Fruit fly (Drosophila melanogaster) whole organism, embryonic: ENCODE results near the gene ppk15.
A peak's percentile ranks its signal among the peaks of the same experiment; 100 is the strongest.

Source experiments
- Abd-B ChIP-seq: fragments of 200-800 bp; sonication (Bioruptor generic); optimal IDR thresholded peaks from 2 replicates; lab custom pipeline; 2018; ENCODE audit warnings: missing biosample characterization, mild to moderate bottlenecking, missing genetic modification characterization, moderate library complexity
- BtbVII ChIP-seq: fragments of 200-800 bp; sonication (Bioruptor generic); optimal IDR thresholded peaks from 3 replicates; lab custom pipeline; 2017; ENCODE audit warnings: missing biosample characterization, mild to moderate bottlenecking, missing genetic modification characterization
- CG10274 ChIP-seq: fragments of 200-800 bp; sonication (Bioruptor generic); optimal IDR thresholded peaks from 3 replicates; lab custom pipeline; 2017; ENCODE audit warnings: missing biosample characterization, mild to moderate bottlenecking, missing genetic modification characterization
- CG11504 ChIP-seq: fragments of 200-800 bp; sonication (Bioruptor generic); optimal IDR thresholded peaks from 3 replicates; lab custom pipeline; 2019; ENCODE audit warnings: missing biosample characterization, mild to moderate bottlenecking, missing genetic modification characterization, moderate library complexity
- CG11560 ChIP-seq: fragments of 200-800 bp; sonication (Bioruptor generic); IDR thresholded peaks from 3 replicates; pipeline ENCODE4 v1.3.6; 2022; ENCODE audit warnings: missing biosample characterization, missing genetic modification characterization
- CG12659 ChIP-seq: fragments of 200-800 bp; sonication (Bioruptor generic); optimal IDR thresholded peaks from 3 replicates; lab custom pipeline; 2017; ENCODE audit warnings: mild to moderate bottlenecking, missing biosample characterization, missing genetic modification reagents, missing genetic modification characterization
- CG12769 ChIP-seq: fragments of 200-800 bp; sonication (Bioruptor generic); optimal IDR thresholded peaks from 2 replicates; lab custom pipeline; 2019; ENCODE audit warnings: missing biosample characterization, mild to moderate bottlenecking, missing genetic modification characterization, moderate library complexity
- CG15514 ChIP-seq: fragments of 200-800 bp; sonication (Bioruptor generic); optimal IDR thresholded peaks from 3 replicates; lab custom pipeline; 2017; ENCODE audit warnings: missing biosample characterization, missing genetic modification characterization, mild to moderate bottlenecking, moderate library complexity, missing genetic modification reagents
- CG1602 ChIP-seq: fragments of 200-800 bp; sonication (Bioruptor generic); optimal IDR thresholded peaks from 3 replicates; lab custom pipeline; 2016; ENCODE audit warnings: missing biosample characterization, missing genetic modification characterization
- CG16779 ChIP-seq: fragments of 200-800 bp; sonication (Bioruptor generic); IDR thresholded peaks from 2 replicates; pipeline ENCODE4 v1.3.6; 2022; ENCODE audit warnings: missing biosample characterization, missing genetic modification characterization
- CG18011 ChIP-seq: fragments of 200-800 bp; sonication (Bioruptor generic); optimal IDR thresholded peaks from 2 replicates; lab custom pipeline; 2017; ENCODE audit warnings: missing biosample characterization, missing genetic modification characterization, mild to moderate bottlenecking, moderate library complexity, missing genotype
- CG31441 ChIP-seq: fragments of 200-800 bp; sonication (Bioruptor generic); IDR thresholded peaks from 2 replicates; pipeline ENCODE4 v1.3.6; 2022; ENCODE audit warnings: missing biosample characterization, missing genetic modification characterization
- CG32532 ChIP-seq: fragments of 200-800 bp; sonication (Bioruptor generic); IDR thresholded peaks from 2 replicates; pipeline ENCODE4 v1.3.6; 2022; ENCODE audit warnings: missing biosample characterization, missing genetic modification characterization
- CG32772 ChIP-seq: fragments of 200-800 bp; sonication (Bioruptor generic); IDR thresholded peaks from 2 replicates; pipeline ENCODE4 v1.3.6; 2022; ENCODE audit warnings: missing biosample characterization, missing genetic modification characterization
- CG6791 ChIP-seq: fragments of 200-800 bp; sonication (Bioruptor generic); IDR thresholded peaks from 3 replicates; pipeline ENCODE4 v1.3.6; 2022; ENCODE audit warnings: missing biosample characterization, missing genetic modification characterization; ENCODE audit not compliant: partially characterized antibody
- CG7786 ChIP-seq: fragments of 200-800 bp; sonication (Bioruptor generic); optimal IDR thresholded peaks from 2 replicates; lab custom pipeline; 2016; ENCODE audit warnings: missing biosample characterization, missing genetic modification characterization
- CG8359 ChIP-seq: fragments of 200-800 bp; sonication (Bioruptor generic); optimal IDR thresholded peaks from 2 replicates; lab custom pipeline; 2017; ENCODE audit warnings: missing biosample characterization, mild to moderate bottlenecking, missing genetic modification characterization, borderline replicate concordance
- CG9215 ChIP-seq: fragments of 200-800 bp; sonication (Bioruptor generic); IDR thresholded peaks from 2 replicates; pipeline ENCODE4 v1.3.6; 2022; ENCODE audit warnings: missing biosample characterization, missing genetic modification characterization
- Dek ChIP-seq: fragments of 200-800 bp; sonication (Bioruptor generic); optimal IDR thresholded peaks from 3 replicates; lab custom pipeline; 2019; ENCODE audit warnings: missing biosample characterization, mild to moderate bottlenecking, missing genetic modification characterization, moderate library complexity
- Dip3 ChIP-seq: fragments of 200-800 bp; sonication (Bioruptor generic); optimal IDR thresholded peaks from 3 replicates; lab custom pipeline; 2016; ENCODE audit warnings: missing biosample characterization, missing genetic modification characterization
- Doc2 ChIP-seq: fragments of 200-800 bp; sonication (Bioruptor generic); IDR thresholded peaks from 2 replicates; pipeline ENCODE4 v1.3.6; 2022; ENCODE audit warnings: missing biosample characterization, missing genetic modification characterization
- ERR ChIP-seq: fragments of 200-800 bp; sonication (Bioruptor generic); optimal IDR thresholded peaks from 2 replicates; lab custom pipeline; 2016; ENCODE audit warnings: missing biosample characterization, missing genetic modification characterization
- Eip74EF ChIP-seq, 2 experiments: fragments of 200-800 bp in 1 of 2; fragments of >200 bp in 1 of 2; sonication (Bioruptor generic) in 1 of 2; optimal IDR thresholded peaks; 2 replicates each; lab custom pipeline; 2017 to 2019; ENCODE audit warnings: missing biosample characterization in 2 of 2, missing genetic modification characterization in 2 of 2, mild to moderate bottlenecking in 1 of 2, moderate library complexity in 1 of 2
- Fer2 ChIP-seq: fragments of 200-800 bp; sonication (Bioruptor generic); optimal IDR thresholded peaks from 2 replicates; lab custom pipeline; 2018; ENCODE audit warnings: missing biosample characterization, mild to moderate bottlenecking, missing genetic modification characterization, moderate library complexity
- HmgZ ChIP-seq: fragments of 200-800 bp; sonication (Bioruptor generic); optimal IDR thresholded peaks from 2 replicates; lab custom pipeline; 2018; ENCODE audit warnings: missing biosample characterization, mild to moderate bottlenecking, missing genetic modification characterization
- Hr3 ChIP-seq: fragments of 200-800 bp; sonication (Bioruptor generic); optimal IDR thresholded peaks from 3 replicates; lab custom pipeline; 2016; ENCODE audit warnings: missing biosample characterization, missing genetic modification characterization
- Opbp ChIP-seq: fragments of 200-800 bp; sonication (Bioruptor generic); IDR thresholded peaks from 3 replicates; pipeline ENCODE4 v1.3.6; 2022; ENCODE audit warnings: missing biosample characterization, missing genetic modification characterization; ENCODE audit not compliant: partially characterized antibody
- ara ChIP-seq: fragments of 200-800 bp; sonication (Bioruptor generic); IDR thresholded peaks from 2 replicates; pipeline ENCODE4 v1.3.6; 2022; ENCODE audit warnings: missing biosample characterization, missing genetic modification characterization
- ase ChIP-seq: fragments of 200-800 bp; sonication (Bioruptor generic); IDR thresholded peaks from 3 replicates; pipeline ENCODE4 v1.3.6; 2022; ENCODE audit warnings: missing biosample characterization, missing genetic modification characterization
- caup ChIP-seq: fragments of 200-800 bp; sonication (Bioruptor generic); optimal IDR thresholded peaks from 3 replicates; lab custom pipeline; 2017; ENCODE audit warnings: missing biosample characterization, mild to moderate bottlenecking, missing genetic modification characterization, moderate library complexity; ENCODE audit not compliant: severe bottlenecking
- ci ChIP-seq: fragments of 200-800 bp; sonication (Bioruptor generic); IDR thresholded peaks from 3 replicates; pipeline ENCODE4 v1.3.6; 2022; ENCODE audit warnings: missing biosample characterization, missing genetic modification characterization
- crc ChIP-seq: fragments of 200-800 bp; sonication (Bioruptor generic); optimal IDR thresholded peaks from 2 replicates; lab custom pipeline; 2016; ENCODE audit warnings: missing biosample characterization, missing genetic modification characterization
- dmrt11E ChIP-seq: fragments of 200-800 bp; sonication (Bioruptor generic); optimal IDR thresholded peaks from 3 replicates; lab custom pipeline; 2018; ENCODE audit warnings: missing biosample characterization, mild to moderate bottlenecking, missing genetic modification characterization, moderate library complexity
- ewg ChIP-seq: fragments of 200-800 bp; sonication (Bioruptor generic); optimal IDR thresholded peaks from 3 replicates; lab custom pipeline; 2017; ENCODE audit warnings: mild to moderate bottlenecking, missing biosample characterization, missing genetic modification reagents, missing genetic modification characterization
- fru ChIP-seq: fragments of >200 bp; optimal IDR thresholded peaks from 2 replicates; lab custom pipeline; 2017
- gce ChIP-seq: fragments of 200-800 bp; sonication (Bioruptor generic); IDR thresholded peaks from 3 replicates; pipeline ENCODE4 v1.3.6; 2022; ENCODE audit warnings: missing biosample characterization, missing genetic modification characterization
- ham ChIP-seq: fragments of 200-800 bp; sonication (Bioruptor generic); IDR thresholded peaks from 2 replicates; pipeline ENCODE4 v1.3.6; 2022; ENCODE audit warnings: missing biosample characterization, missing genetic modification characterization
- inv ChIP-seq: fragments of 200-800 bp; sonication (Bioruptor generic); IDR thresholded peaks from 2 replicates; pipeline ENCODE4 v1.3.6; 2022; ENCODE audit warnings: missing biosample characterization, missing genetic modification characterization; ENCODE audit not compliant: partially characterized antibody
- knrl ChIP-seq: fragments of 200-800 bp; sonication (Bioruptor generic); IDR thresholded peaks from 3 replicates; pipeline ENCODE4 v1.3.6; 2022; ENCODE audit warnings: missing biosample characterization, missing genetic modification characterization; ENCODE audit not compliant: partially characterized antibody
- oc ChIP-seq: fragments of 200-800 bp; sonication (Bioruptor generic); optimal IDR thresholded peaks from 2 replicates; lab custom pipeline; 2018; ENCODE audit warnings: missing biosample characterization, mild to moderate bottlenecking, missing genetic modification characterization, moderate library complexity
- sens ChIP-seq: fragments of 200-800 bp; sonication (Bioruptor generic); peaks from one replicate; lab custom pipeline; 2016; ENCODE audit warnings: missing biosample characterization, missing genetic modification characterization
- slp2 ChIP-seq: fragments of 200-800 bp; sonication (Bioruptor generic); optimal IDR thresholded peaks from 2 replicates; lab custom pipeline; 2016; ENCODE audit warnings: missing biosample characterization, missing genetic modification characterization
- so ChIP-seq: fragments of 200-800 bp; sonication (Bioruptor generic); IDR thresholded peaks from 3 replicates; pipeline ENCODE4 v1.3.6; 2022; ENCODE audit warnings: missing biosample characterization, missing genetic modification characterization
- sqz ChIP-seq: fragments of 200-800 bp; sonication (Bioruptor generic); optimal IDR thresholded peaks from 3 replicates; lab custom pipeline; 2018; ENCODE audit warnings: missing biosample characterization, mild to moderate bottlenecking, missing genetic modification characterization
- tio ChIP-seq: fragments of 200-800 bp; sonication (Bioruptor generic); optimal IDR thresholded peaks from 2 replicates; lab custom pipeline; 2017; ENCODE audit warnings: missing biosample characterization, missing genetic modification characterization, inconsistent platforms
- ttk ChIP-seq: fragments of 200-800 bp; sonication (Bioruptor generic); IDR thresholded peaks from 2 replicates; pipeline ENCODE4 v2.1.2; 2022; ENCODE audit warnings: missing biosample characterization, missing genetic modification characterization
- twi ChIP-seq: fragments of 200-800 bp; optimal IDR thresholded peaks from 2 replicates; lab custom pipeline; 2019; ENCODE audit warnings: missing biosample characterization, mild to moderate bottlenecking, missing genetic modification characterization, moderate library complexity
- vvl ChIP-seq: fragments of 200-800 bp; sonication (Bioruptor generic); IDR thresholded peaks from 2 replicates; pipeline ENCODE4 v1.3.6; 2022; ENCODE audit warnings: missing biosample characterization, missing genetic modification characterization
- wor ChIP-seq: fragments of 200-800 bp; sonication (Bioruptor generic); IDR thresholded peaks from 2 replicates; pipeline ENCODE4 v1.3.6; 2022; ENCODE audit warnings: missing biosample characterization, missing genetic modification characterization

The ppk15 gene

DNA sequence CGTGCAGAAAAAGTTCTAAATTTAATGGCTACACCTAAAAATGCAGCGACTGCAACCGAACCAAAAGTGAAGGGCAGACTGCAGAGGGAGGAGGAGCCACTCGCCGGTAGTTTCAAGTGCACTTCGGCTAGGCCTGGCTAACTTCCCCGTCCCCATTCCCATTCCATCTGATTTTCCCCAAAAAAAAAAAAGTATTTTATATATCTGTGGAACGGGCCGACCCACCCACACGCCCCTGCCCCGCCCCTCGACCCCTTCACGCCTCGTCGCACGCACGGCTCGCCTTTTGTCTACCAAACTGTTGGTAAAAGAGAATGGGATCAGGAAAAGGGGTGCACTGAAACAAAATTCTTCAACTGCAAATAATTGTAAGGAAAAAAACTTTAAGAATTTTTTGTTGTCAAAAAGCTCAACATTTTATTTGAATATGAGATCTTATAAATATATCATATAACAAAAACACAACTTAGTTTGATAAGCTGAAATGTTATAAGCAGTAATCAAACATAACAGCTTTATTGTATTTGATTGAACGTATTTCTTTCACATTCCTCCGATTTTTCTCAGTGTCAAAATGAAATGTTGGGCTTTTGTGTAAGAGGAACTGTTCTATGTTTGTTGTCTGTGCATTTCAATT lies 40.5 kb upstream of the ppk15 start (continued):
- TF ChIP-seq inv (GFP tag; lab: Robert Waterston, UW) = no peak
- peak; percentile 56 for TF ChIP-seq Abd-B
- TF ChIP-seq tio (GFP tag; lab: Kevin White, UChicago) = peak; percentile 42
- TF ChIP-seq vvl (GFP tag; lab: Robert Waterston, UW) = peak; percentile 37; the same call in 1 of the 2 replicates
- TF ChIP-seq so (GFP tag; lab: Robert Waterston, UW) = 0 out of 3 replicates have a peak, but pooled peaks have one; percentile 34
- peak; percentile 41 for TF ChIP-seq CG12659 (GFP tag; lab: Kevin White, UChicago)
- TF ChIP-seq caup (GFP tag; lab: Kevin White, UChicago) = no peak
- peak in 1 of 2 experiments; percentile 76 for TF ChIP-seq Eip74EF (GFP tag; optimal IDR thresholded peaks at IDR 0.05; lab: Kevin White, UChicago)
- TF ChIP-seq CG9215 = 0 out of 2 replicates have a peak, but pooled peaks have one; percentile 16
- TF ChIP-seq dmrt11E (tag; lab: Kevin White, UChicago) = peak; percentile 12
- no peak for TF ChIP-seq ase (GFP tag; lab: Robert Waterston, UW)
- TF ChIP-seq HmgZ (tag; lab: Kevin White, UChicago) = no peak
- TF ChIP-seq CG1602 (GFP tag; lab: Kevin White, UChicago) = peak; percentile 0
- TF ChIP-seq crc (GFP tag; lab: Kevin White, UChicago) = no peak
- no peak for TF ChIP-seq CG10274 (GFP tag; lab: Kevin White, UChicago)
- TF ChIP-seq sens = peak; percentile 86
- no peak for TF ChIP-seq Opbp (GFP tag; lab: Robert Waterston, UW)
- no peak for TF ChIP-seq ham (GFP tag; lab: Robert Waterston, UW)
- TF ChIP-seq CG11560 (tag; lab: Robert Waterston, UW) = no peak
- no peak for TF ChIP-seq Fer2 (tag; lab: Kevin White, UChicago)
- TF ChIP-seq gce (GFP tag; lab: Robert Waterston, UW) = no peak
- TF ChIP-seq CG15514 (GFP tag; lab: Kevin White, UChicago) = no peak
- no peak for TF ChIP-seq Dip3 (GFP tag; lab: Kevin White, UChicago)
- TF ChIP-seq CG16779 (GFP tag; lab: Robert Waterston, UW) = no peak
- TF ChIP-seq fru (lab: Kevin White, UChicago) = no peak
- TF ChIP-seq knrl (GFP tag; lab: Robert Waterston, UW) = no peak
- 0 out of 2 replicates have a peak, but pooled peaks have one; percentile 36 for TF ChIP-seq ttk (GFP tag; lab: Robert Waterston, UW)
- TF ChIP-seq oc (tag; lab: Kevin White, UChicago) = no peak
- no peak for TF ChIP-seq CG12769 (tag; lab: Kevin White, UChicago)
- peak; percentile 22 for TF ChIP-seq ewg
- no peak for TF ChIP-seq CG7786 (GFP tag; lab: Kevin White, UChicago)
- peak; percentile 40 for TF ChIP-seq CG8359 (GFP tag; lab: Kevin White, UChicago)
- TF ChIP-seq twi (tag; lab: Kevin White, UChicago) = no peak
- 0 out of 3 replicates have a peak, but pooled peaks have one; percentile 20 for TF ChIP-seq ci (GFP tag; lab: Robert Waterston, UW)
- no peak for TF ChIP-seq BtbVII
- peak; percentile 27 for TF ChIP-seq Hr3
- peak; percentile 81 for TF ChIP-seq CG11504 (tag; lab: Kevin White, UChicago)
- TF ChIP-seq CG31441 (GFP tag; lab: Robert Waterston, UW) = peak; percentile 87
- no peak for TF ChIP-seq Doc2
- TF ChIP-seq sqz (GFP tag; lab: Kevin White, UChicago) = no peak
- peak; percentile 32; the same call in 1 of the 2 replicates for TF ChIP-seq CG32772 (GFP tag; lab: Robert Waterston, UW)
- TF ChIP-seq CG32532 (GFP tag; lab: Robert Waterston, UW) = peak; percentile 20; the same call in 1 of the 2 replicates
- TF ChIP-seq slp2 (GFP tag; lab: Kevin White, UChicago) = no peak
- no peak for TF ChIP-seq ERR (GFP tag; lab: Kevin White, UChicago)
- no peak; the same call in 1 of the 2 replicates for TF ChIP-seq ara (GFP tag; lab: Robert Waterston, UW)
- TF ChIP-seq Dek = no peak
- no peak for TF ChIP-seq CG6791 (GFP tag; lab: Robert Waterston, UW)
- no peak for TF ChIP-seq CG18011 (GFP tag; lab: Kevin White, UChicago)
- no peak for TF ChIP-seq wor (GFP tag; lab: Robert Waterston, UW)
